Worm (Caenorhabditis elegans) whole organism, L4 larva: ENCODE data around the gene dsl-2.

Experiments used
- F37D6.2 ChIP-seq: sonication (generic microtip); optimal IDR thresholded peaks from 2 replicates; lab custom pipeline; 2016; ENCODE audit warnings: mild to moderate bottlenecking, missing genetic modification characterization, missing compliant biosample characterization
- T20F7.1 ChIP-seq: fragments of 200-800 bp; sonication (Bioruptor generic); optimal IDR thresholded peaks from 2 replicates; lab custom pipeline; 2018; ENCODE audit warnings: mild to moderate bottlenecking, missing genetic modification characterization, missing compliant biosample characterization
- Y75B8A.6 ChIP-seq: fragments of 200-800 bp; sonication (Bioruptor generic); IDR thresholded peaks from 2 replicates; pipeline ENCODE4 v1.3.6; 2022; ENCODE audit warnings: missing genetic modification reagents, missing genetic modification characterization, missing compliant biosample characterization
- aha-1 ChIP-seq: fragments of 150-350 bp; peaks from one replicate; lab custom pipeline; 2014; ENCODE audit warnings: missing biosample characterization, missing genetic modification characterization
- attf-4 ChIP-seq: sonication (generic microtip); optimal IDR thresholded peaks from 3 replicates; lab custom pipeline; 2017; ENCODE audit warnings: missing biosample characterization, missing genetic modification characterization
- ceh-32 ChIP-seq: sonication (generic microtip); optimal IDR thresholded peaks from 2 replicates; lab custom pipeline; 2016; ENCODE audit warnings: mild to moderate bottlenecking, missing genetic modification characterization, missing compliant biosample characterization; ENCODE audit not compliant: poor library complexity
- ceh-44 ChIP-seq: fragments of 200-800 bp; sonication (Bioruptor generic); IDR thresholded peaks from 2 replicates; pipeline ENCODE4 v1.3.6; 2022; ENCODE audit warnings: missing genetic modification reagents, missing genetic modification characterization, missing compliant biosample characterization
- ceh-62 ChIP-seq: sonication (generic microtip); optimal IDR thresholded peaks from 2 replicates; lab custom pipeline; 2017; ENCODE audit warnings: missing biosample characterization, missing genetic modification characterization
- ceh-82 ChIP-seq: sonication (generic microtip); optimal IDR thresholded peaks from 2 replicates; lab custom pipeline; 2017; ENCODE audit warnings: missing biosample characterization, missing genetic modification characterization
- daf-12 ChIP-seq: fragments of 150-350 bp; optimal IDR thresholded peaks from 2 replicates; lab custom pipeline; 2014; ENCODE audit warnings: missing biosample characterization, missing genetic modification reagents, missing genetic modification characterization
- daf-16 ChIP-seq, 3 experiments: sonication (generic microtip); optimal IDR thresholded peaks; 2 replicates each; lab custom pipeline; 2016 to 2017; ENCODE audit warnings: missing genetic modification characterization in 3 of 3, missing genetic modification reagents in 3 of 3, mild to moderate bottlenecking in 2 of 3, missing compliant biosample characterization in 2 of 3, missing biosample characterization in 1 of 3, moderate library complexity in 1 of 3
- daf-19 ChIP-seq: fragments of 200-800 bp; sonication (Bioruptor generic); conservative IDR thresholded peaks from 2 replicates; pipeline ENCODE4 v1.3.6; 2022; ENCODE audit warnings: missing genetic modification characterization, missing compliant biosample characterization
- dmd-6 ChIP-seq: fragments of 200-800 bp; sonication (Bioruptor generic); IDR thresholded peaks from 2 replicates; pipeline ENCODE4 v1.3.6; 2022; ENCODE audit warnings: missing genetic modification reagents, missing genetic modification characterization, missing compliant biosample characterization
- dmd-8 ChIP-seq: fragments of 200-800 bp; sonication (Bioruptor generic); IDR thresholded peaks from 2 replicates; pipeline ENCODE4 v1.3.6; 2022; ENCODE audit warnings: missing genetic modification characterization, missing compliant biosample characterization
- dmd-9 ChIP-seq: fragments of 200-800 bp; sonication (Bioruptor generic); IDR thresholded peaks from 2 replicates; pipeline ENCODE4 v1.3.6; 2022; ENCODE audit warnings: missing genetic modification reagents, missing genetic modification characterization, missing compliant biosample characterization
- dpl-1 ChIP-seq: fragments of 150-350 bp; optimal IDR thresholded peaks from 2 replicates; lab custom pipeline; 2014; ENCODE audit warnings: missing biosample characterization, missing genetic modification reagents, missing genetic modification characterization
- dve-1 ChIP-seq: sonication (generic microtip); optimal IDR thresholded peaks from 2 replicates; lab custom pipeline; 2017; ENCODE audit warnings: antibody characterized with exemption, mild to moderate bottlenecking, missing genetic modification characterization, missing compliant biosample characterization; ENCODE audit not compliant: insufficient read depth
- hif-1 ChIP-seq, 2 experiments: sonication (generic microtip); optimal IDR thresholded peaks; 2 replicates each; lab custom pipeline; 2016 to 2017; ENCODE audit warnings: missing compliant biosample characterization in 2 of 2, missing genetic modification characterization in 2 of 2, missing genetic modification reagents in 2 of 2, missing genotype in 2 of 2, mild to moderate bottlenecking in 1 of 2
- hlh-11 ChIP-seq: fragments of 200-800 bp; sonication (Bioruptor generic); optimal IDR thresholded peaks from 2 replicates; lab custom pipeline; 2018; ENCODE audit warnings: mild to moderate bottlenecking, missing genetic modification characterization, missing compliant biosample characterization
- hlh-30 ChIP-seq: sonication (generic microtip); optimal IDR thresholded peaks from 2 replicates; lab custom pipeline; 2017; ENCODE audit warnings: antibody characterized with exemption, mild to moderate bottlenecking, missing genetic modification characterization, missing compliant biosample characterization; ENCODE audit not compliant: insufficient read depth
- hmg-1.1 ChIP-seq: fragments of 200-800 bp; sonication (Bioruptor generic); IDR thresholded peaks from 2 replicates; pipeline ENCODE4 v1.3.6; 2022; ENCODE audit warnings: missing genetic modification reagents, missing genetic modification characterization, missing compliant biosample characterization
- lin-1 ChIP-seq: fragments of 200-800 bp; sonication (Bioruptor generic); IDR thresholded peaks from 2 replicates; pipeline ENCODE4 v1.3.6; 2022; ENCODE audit warnings: missing genetic modification reagents, missing genetic modification characterization, missing compliant biosample characterization
- lin-15B ChIP-seq: fragments of 150-350 bp; sonication (generic microtip); optimal IDR thresholded peaks from 3 replicates; lab custom pipeline; 2014; ENCODE audit warnings: missing biosample characterization, missing genetic modification characterization
- lin-39 ChIP-seq: fragments of 150-350 bp; optimal IDR thresholded peaks from 2 replicates; lab custom pipeline; 2014; ENCODE audit warnings: missing biosample characterization, missing genetic modification reagents, missing genetic modification characterization
- lsy-2 ChIP-seq, 2 experiments: fragments of 150-350 bp in 1 of 2; sonication (generic microtip) in 1 of 2; optimal IDR thresholded peaks; 2 replicates each; lab custom pipeline; 2014 to 2017; ENCODE audit warnings: missing biosample characterization in 2 of 2, missing genetic modification characterization in 2 of 2
- madf-5 ChIP-seq, 2 experiments: fragments of 200-800 bp; sonication (Bioruptor generic); IDR thresholded peaks; 2 replicates each; pipeline ENCODE4 v1.3.6; 2022; ENCODE audit warnings: missing compliant biosample characterization in 2 of 2, missing genetic modification characterization in 2 of 2
- mdl-1 ChIP-seq, 2 experiments: fragments of 150-350 bp in 1 of 2; sonication (generic microtip) in 1 of 2; optimal IDR thresholded peaks; 2 replicates each; lab custom pipeline; 2014 to 2017; ENCODE audit warnings: missing biosample characterization in 2 of 2, missing genetic modification characterization in 2 of 2
- mdt-29 ChIP-seq: fragments of 200-800 bp; sonication (Bioruptor generic); IDR thresholded peaks from 2 replicates; pipeline ENCODE4 v1.3.6; 2022; ENCODE audit warnings: missing genetic modification reagents, missing genetic modification characterization, missing compliant biosample characterization
- mxl-2 ChIP-seq: fragments of 200-800 bp; sonication (Bioruptor generic); conservative IDR thresholded peaks from 2 replicates; pipeline ENCODE4 v1.3.6; 2022; ENCODE audit warnings: missing genetic modification reagents, missing genetic modification characterization, missing compliant biosample characterization
- mxl-3 ChIP-seq: fragments of 200-800 bp; sonication (Bioruptor generic); optimal IDR thresholded peaks from 2 replicates; lab custom pipeline; 2018; ENCODE audit warnings: mild to moderate bottlenecking, missing genetic modification characterization, missing compliant biosample characterization
- nhr-25 ChIP-seq: sonication (generic microtip); optimal IDR thresholded peaks from 2 replicates; lab custom pipeline; 2017; ENCODE audit warnings: missing genetic modification characterization, mild to moderate bottlenecking, missing compliant biosample characterization, antibody characterized with exemption, moderate library complexity, borderline replicate concordance; ENCODE audit not compliant: insufficient read depth
- nhr-28 ChIP-seq: fragments of 150-350 bp; optimal IDR thresholded peaks from 2 replicates; lab custom pipeline; 2014; ENCODE audit warnings: missing biosample characterization, missing genetic modification characterization
- nhr-42 ChIP-seq: fragments of 200-800 bp; sonication (Bioruptor generic); IDR thresholded peaks from 2 replicates; pipeline ENCODE4 v1.3.6; 2022; ENCODE audit warnings: missing genetic modification characterization, missing compliant biosample characterization
- nhr-6 ChIP-seq: fragments of 150-350 bp; optimal IDR thresholded peaks from 2 replicates; lab custom pipeline; 2014; ENCODE audit warnings: missing biosample characterization, missing genetic modification characterization
- nhr-76 ChIP-seq: fragments of 150-350 bp; optimal IDR thresholded peaks from 2 replicates; lab custom pipeline; 2014; ENCODE audit warnings: missing biosample characterization, missing genetic modification characterization
- rbr-2 ChIP-seq: sonication (generic microtip); optimal IDR thresholded peaks from 2 replicates; lab custom pipeline; 2016; ENCODE audit warnings: missing genotype, missing genetic modification characterization, missing compliant biosample characterization
- sdz-12 ChIP-seq: fragments of 200-800 bp; sonication (Bioruptor generic); optimal IDR thresholded peaks from 2 replicates; lab custom pipeline; 2018; ENCODE audit warnings: mild to moderate bottlenecking, missing genetic modification characterization, missing compliant biosample characterization
- set-16 ChIP-seq: fragments of 200-800 bp; sonication (Bioruptor generic); IDR thresholded peaks from 2 replicates; pipeline ENCODE4 v1.3.6; 2022; ENCODE audit warnings: missing genetic modification reagents, missing genetic modification characterization, missing compliant biosample characterization
- spr-1 ChIP-seq: sonication (generic microtip); optimal IDR thresholded peaks from 2 replicates; lab custom pipeline; 2016; ENCODE audit warnings: mild to moderate bottlenecking, missing genetic modification characterization, missing compliant biosample characterization
- tra-1 ChIP-seq: fragments of 200-800 bp; sonication (Bioruptor generic); IDR thresholded peaks from 2 replicates; pipeline ENCODE4 v1.3.6; 2022; ENCODE audit warnings: missing genetic modification reagents, missing genetic modification characterization, missing compliant biosample characterization
- unc-62 ChIP-seq, 3 experiments: fragments of 150-350 bp in 1 of 3; sonication (generic microtip); optimal IDR thresholded peaks in 2 of 3; peaks in 1 of 3; 1 replicate in 1 of 3; 2 replicates in 2 of 3; lab custom pipeline; 2014 to 2017; ENCODE audit warnings: missing biosample characterization in 3 of 3, missing genetic modification characterization in 3 of 3, missing genetic modification reagents in 3 of 3, missing genotype in 1 of 3
- zag-1 ChIP-seq: fragments of 150-350 bp; optimal IDR thresholded peaks from 2 replicates; lab custom pipeline; 2014; ENCODE audit warnings: missing biosample characterization, missing genetic modification characterization
- ztf-7 ChIP-seq: fragments of 150-350 bp; optimal IDR thresholded peaks from 2 replicates; lab custom pipeline; 2014; ENCODE audit warnings: missing biosample characterization, missing genetic modification characterization

Gene dsl-2

ce11 chrIV:1168311-1168965, 36.3 kb downstream of the dsl-2 start:
- TF ChIP-seq hif-1 (tag; optimal IDR thresholded peaks at IDR 0.05; lab: Kevin White, UChicago), result peak in 1 of 2 experiments; percentile 41
- peak; percentile 4 for TF ChIP-seq nhr-28 (tag; lab: Kevin White, UChicago)
- TF ChIP-seq nhr-42 (GFP tag; lab: Robert Waterston, UW), result no peak
- TF ChIP-seq nhr-6 (tag; lab: Kevin White, UChicago), result peak; percentile 71
- TF ChIP-seq aha-1 (tag; lab: Kevin White, UChicago), result peak; percentile 65
- peak; percentile 72 for TF ChIP-seq T20F7.1 (GFP tag; lab: Kevin White, UChicago)
- TF ChIP-seq mxl-3 (GFP tag; lab: Kevin White, UChicago), result peak; percentile 75
- no peak for TF ChIP-seq dmd-9 (GFP tag; lab: Robert Waterston, UW)
- peak; percentile 29 for TF ChIP-seq dpl-1
- TF ChIP-seq set-16, result 0 out of 2 replicates have a peak, but pooled peaks have one; percentile 13
- peak in 1 of 2 experiments; percentile 87 for TF ChIP-seq unc-62 (GFP tag; optimal IDR thresholded peaks at IDR 0.05 in 1 of 2; lab: Kevin White, UChicago)
- no peak for TF ChIP-seq unc-62 (tag; optimal IDR thresholded peaks at IDR 0.05; lab: Kevin White, UChicago)
- TF ChIP-seq madf-5 (GFP tag; IDR thresholded peaks at IDR 0.05; lab: Robert Waterston, UW), result no peak
- TF ChIP-seq dve-1 (tag; lab: Kevin White, UChicago), result peak; percentile 52
- TF ChIP-seq rbr-2 (tag; lab: Kevin White, UChicago), result peak; percentile 46
- TF ChIP-seq attf-4, result no peak
- peak in 1 of 2 experiments; percentile 58 for TF ChIP-seq daf-16 (GFP tag; optimal IDR thresholded peaks at IDR 0.05; lab: Kevin White, UChicago)
- TF ChIP-seq daf-16 (tag; optimal IDR thresholded peaks at IDR 0.05; lab: Kevin White, UChicago), result peak; percentile 47
- no peak for TF ChIP-seq sdz-12 (GFP tag; lab: Kevin White, UChicago)
- peak; percentile 71 for TF ChIP-seq hmg-1.1
- no peak for TF ChIP-seq lsy-2 (tag; optimal IDR thresholded peaks at IDR 0.05; lab: Kevin White, UChicago)
- no peak for TF ChIP-seq mdt-29 (GFP tag; lab: Robert Waterston, UW)
- TF ChIP-seq daf-12 (tag; lab: Kevin White, UChicago), result no peak
- TF ChIP-seq hlh-30 (tag; lab: Kevin White, UChicago), result peak; percentile 88
- TF ChIP-seq mdl-1 (tag; optimal IDR thresholded peaks at IDR 0.05; lab: Kevin White, UChicago), result peak; percentile 65 to 93
- no peak for TF ChIP-seq ceh-62
- no peak for TF ChIP-seq nhr-76
- TF ChIP-seq hlh-11 (tag; lab: Kevin White, UChicago), result peak; percentile 79
- peak; percentile 40 for TF ChIP-seq dmd-6 (GFP tag; lab: Robert Waterston, UW)
- no peak for TF ChIP-seq dmd-8 (GFP tag; lab: Robert Waterston, UW)

ce11 chrIV:1167352-1167751, 37.4 kb downstream of the dsl-2 start:
- TF ChIP-seq aha-1 (tag; lab: Kevin White, UChicago) (peak; percentile 8), lin-1 (no peak), ceh-82 (tag; lab: Kevin White, UChicago) (no peak), F37D6.2 (no peak), mdl-1 (tag; optimal IDR thresholded peaks at IDR 0.05; lab: Kevin White, UChicago) (no peak), rbr-2 (tag; lab: Kevin White, UChicago) (no peak), Y75B8A.6 (GFP tag; lab: Robert Waterston, UW) (no peak)

ce11 chrIV:1163126-1163525, 41.6 kb downstream of the dsl-2 start, which contains the start of gene C50A2.7:
C50A2.7 (plus strand) TSS chrIV:1163426.
- TF ChIP-seq unc-62 (GFP tag; optimal IDR thresholded peaks at IDR 0.05 in 1 of 2; lab: Kevin White, UChicago) (peak in 1 of 2 experiments; percentile 85), unc-62 (tag; optimal IDR thresholded peaks at IDR 0.05; lab: Kevin White, UChicago) (no peak), tra-1 (GFP tag; lab: Robert Waterston, UW) (no peak)

DNA sequence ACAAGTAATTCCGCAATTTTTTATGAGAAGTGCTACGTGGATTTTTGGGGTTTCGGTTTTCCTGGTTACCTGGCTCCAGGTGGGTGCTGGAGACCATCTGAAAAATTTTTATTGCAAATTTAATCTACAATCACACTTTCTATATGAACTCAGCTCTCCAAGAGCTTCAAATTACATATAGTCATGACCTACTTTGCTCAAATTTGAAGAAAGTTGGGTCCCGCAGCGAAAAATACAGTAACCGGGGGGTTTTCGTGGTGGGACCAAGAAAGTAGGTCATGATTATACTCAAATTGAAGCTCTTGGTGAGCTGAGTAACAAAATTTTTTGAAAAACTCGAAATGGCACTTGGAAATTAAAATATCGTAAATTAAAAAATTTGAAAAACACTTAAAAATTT, 44.4 kb downstream of the dsl-2 start, which contains the start of gene ets-8:
ets-8 (minus strand) TSS at position 101 of the 400 bp plus-strand sequence.
- TF ChIP-seq dmd-6 (GFP tag; lab: Robert Waterston, UW) (no peak), nhr-76 (no peak), ztf-7 (tag; lab: Kevin White, UChicago) (no peak), mxl-2 (no peak), spr-1 (tag; lab: Kevin White, UChicago) (no peak), madf-5 (GFP tag; IDR thresholded peaks at IDR 0.05; lab: Robert Waterston, UW) (no peak), nhr-25 (no peak), daf-19 (GFP tag; lab: Robert Waterston, UW) (no peak), lin-39 (tag; lab: Kevin White, UChicago) (no peak), lin-1 (no peak), zag-1 (tag; lab: Kevin White, UChicago) (no peak), lin-15B (tag; lab: Kevin White, UChicago) (no peak), ceh-32 (tag; lab: Kevin White, UChicago) (no peak), ceh-44 (GFP tag; lab: Robert Waterston, UW) (no peak)
